Fruit fly (Drosophila melanogaster): ENCODE results near the gene CG14645.
A peak's percentile ranks its signal among the peaks of the same experiment; 100 is the strongest.

Gene CG14645

dm6 chr3R:4346636-4347035 lies 11.7 kb downstream of the CG14645 start, which contains the start of gene hkb (continued):
- TF ChIP-seq exex (tag; optimal IDR thresholded peaks at IDR 0.05), result no peak
- peak; percentile 15 for TF ChIP-seq cad (GFP tag; optimal IDR thresholded peaks at IDR 0.05)
- TF ChIP-seq CG14710 (tag; optimal IDR thresholded peaks at IDR 0.05), result no peak
- no peak for TF ChIP-seq Hand (GFP tag; optimal IDR thresholded peaks at IDR 0.05)
- TF ChIP-seq CG15479 (GFP tag; optimal IDR thresholded peaks at IDR 0.05), result peak; percentile 51
- no peak for TF ChIP-seq wdn (GFP tag; IDR thresholded peaks at IDR 0.05)
- TF ChIP-seq CG11723 (GFP tag; optimal IDR thresholded peaks at IDR 0.05), result no peak
- TF ChIP-seq CG6683 (GFP tag; optimal IDR thresholded peaks at IDR 0.05), result no peak
- peak; percentile 83 for TF ChIP-seq Hr39 (optimal IDR thresholded peaks at IDR 0.05)

DNA sequence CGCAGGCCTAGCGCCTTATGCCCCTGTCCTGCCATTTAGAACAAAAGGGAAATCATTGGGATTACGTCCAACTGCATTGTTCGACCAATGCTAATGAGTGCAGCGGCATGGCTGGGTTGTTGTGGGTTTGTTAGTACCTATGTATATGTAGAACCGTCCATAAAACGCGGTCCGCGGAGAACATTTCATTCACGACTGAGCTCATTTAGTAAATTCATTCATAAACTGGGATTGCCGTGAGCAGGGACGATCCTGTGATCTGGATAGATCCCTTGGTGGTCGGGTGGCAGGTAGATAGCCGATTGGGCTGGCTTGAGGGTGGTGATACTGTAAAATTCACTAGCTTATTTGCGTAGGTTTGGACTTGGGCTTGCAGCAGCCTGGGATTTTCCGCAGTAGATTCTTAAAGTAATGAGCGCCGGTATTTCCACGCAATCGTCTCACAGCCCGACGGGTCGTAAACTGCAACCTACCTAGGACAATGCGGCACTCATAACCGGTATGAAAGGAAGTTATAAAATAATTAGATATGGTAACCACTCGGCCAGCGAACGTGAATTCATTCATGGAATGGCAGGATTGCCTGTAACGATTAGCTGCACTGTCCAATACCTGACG lies 13.4 kb downstream of the CG14645 start:
- no peak for TF ChIP-seq kah (GFP tag; optimal IDR thresholded peaks at IDR 0.05)
- TF ChIP-seq CG1832 (GFP tag; optimal IDR thresholded peaks at IDR 0.05), result no peak
- TF ChIP-seq seq (GFP tag; IDR thresholded peaks at IDR 0.05), result no peak
- peak; percentile 98 for TF ChIP-seq CG15479 (GFP tag; optimal IDR thresholded peaks at IDR 0.05)
- TF ChIP-seq CG17361 (GFP tag; IDR thresholded peaks at IDR 0.05), result no peak
- TF ChIP-seq CG2678 (tag; optimal IDR thresholded peaks at IDR 0.05), result no peak
- no peak for TF ChIP-seq croc (GFP tag; conservative IDR thresholded peaks at IDR 0.05)
- TF ChIP-seq D (optimal IDR thresholded peaks at IDR 0.05), result peak; percentile 91
- TF ChIP-seq D (GFP tag; optimal IDR thresholded peaks at IDR 0.05), result no peak
- TF ChIP-seq az2 (GFP tag; optimal IDR thresholded peaks at IDR 0.05), result no peak
- TF ChIP-seq Trl (optimal IDR thresholded peaks at IDR 0.05), result no peak
- no peak for TF ChIP-seq Trl (GFP tag; optimal IDR thresholded peaks at IDR 0.05)
- no peak for TF ChIP-seq CkIIα-i1 (GFP tag; IDR thresholded peaks at IDR 0.05)
- TF ChIP-seq twi (tag; optimal IDR thresholded peaks at IDR 0.05), result peak; percentile 18
- TF ChIP-seq CG34422 (GFP tag; IDR thresholded peaks at IDR 0.05), result no peak
- no peak for TF ChIP-seq Hr78 (GFP tag; optimal IDR thresholded peaks at IDR 0.05)
- no peak for TF ChIP-seq H15 (GFP tag; IDR thresholded peaks at IDR 0.05)
- no peak for TF ChIP-seq HHEX (GFP tag; optimal IDR thresholded peaks at IDR 0.05)
- TF ChIP-seq Six4 (GFP tag; optimal IDR thresholded peaks at IDR 0.05), result no peak
- TF ChIP-seq ab (GFP tag; optimal IDR thresholded peaks at IDR 0.05), result no peak
- TF ChIP-seq wor (GFP tag; IDR thresholded peaks at IDR 0.05), result no peak
- TF ChIP-seq mam (GFP tag; optimal IDR thresholded peaks at IDR 0.05), result no peak
- no peak for TF ChIP-seq gcm2 (GFP tag; optimal IDR thresholded peaks at IDR 0.05)
- no peak for TF ChIP-seq Ptx1 (GFP tag; IDR thresholded peaks at IDR 0.05)
- TF ChIP-seq dysf (GFP tag; IDR thresholded peaks at IDR 0.05), result no peak
- TF ChIP-seq CG11093 (GFP tag; IDR thresholded peaks at IDR 0.05), result no peak
- no peak for TF ChIP-seq CG12942 (GFP tag; optimal IDR thresholded peaks at IDR 0.05)
- TF ChIP-seq Sox102F (GFP tag; optimal IDR thresholded peaks at IDR 0.05), result no peak
- TF ChIP-seq zen (tag; optimal IDR thresholded peaks at IDR 0.05), result peak; percentile 83
- no peak for TF ChIP-seq sug (tag; optimal IDR thresholded peaks at IDR 0.05)
- peak in 1 of 2 experiments; percentile 92 for TF ChIP-seq tll (GFP tag; optimal IDR thresholded peaks at IDR 0.05)
- no peak for TF ChIP-seq C15 (GFP tag; IDR thresholded peaks at IDR 0.05)
- no peak for TF ChIP-seq CG30403 (GFP tag; optimal IDR thresholded peaks at IDR 0.05)
- no peak for TF ChIP-seq CG7745 (tag; optimal IDR thresholded peaks at IDR 0.05)
- no peak for TF ChIP-seq sc (optimal IDR thresholded peaks at IDR 0.05)
- TF ChIP-seq sc (GFP tag; optimal IDR thresholded peaks at IDR 0.05), result no peak
- no peak for TF ChIP-seq hb (GFP tag; IDR thresholded peaks at IDR 0.05; ENCODE audit: partially characterized antibody)
- TF ChIP-seq sqz (GFP tag; optimal IDR thresholded peaks at IDR 0.05), result no peak
- no peak for TF ChIP-seq Dip2 (GFP tag; IDR thresholded peaks at IDR 0.05)
- no peak for TF ChIP-seq CG17328 (GFP tag; IDR thresholded peaks at IDR 0.05)
- no peak for TF ChIP-seq CG8281 (tag; optimal IDR thresholded peaks at IDR 0.05)
- no peak for TF ChIP-seq Hey (tag; optimal IDR thresholded peaks at IDR 0.05)
- peak; percentile 97 for TF ChIP-seq cad (GFP tag; optimal IDR thresholded peaks at IDR 0.05)

Measured in whole organism, embryonic.